Fruit fly (Drosophila melanogaster) whole organism, embryonic: ENCODE measurements around the gene dsx-c73A.
A peak's percentile ranks its signal among the peaks of the same experiment; 100 is the strongest.

ENCODE experiments used
- Atf-2 ChIP-seq: fragments of 200-800 bp; sonication (Bioruptor generic); optimal IDR thresholded peaks from 2 replicates; lab custom pipeline; 2016; ENCODE audit warnings: missing biosample characterization, missing genetic modification characterization
- B-H2 ChIP-seq: fragments of 200-800 bp; sonication (Bioruptor generic); optimal IDR thresholded peaks from 2 replicates; lab custom pipeline; 2018; ENCODE audit warnings: missing biosample characterization, mild to moderate bottlenecking, missing genetic modification characterization
- Bdp1 ChIP-seq: fragments of 200-800 bp; sonication (Bioruptor generic); optimal IDR thresholded peaks from 3 replicates; lab custom pipeline; 2016; ENCODE audit warnings: missing biosample characterization, missing genetic modification characterization
- Bgb ChIP-seq: fragments of 200-800 bp; sonication (Bioruptor generic); IDR thresholded peaks from 2 replicates; pipeline ENCODE4 v1.3.6; 2022; ENCODE audit warnings: missing biosample characterization, missing genetic modification characterization; ENCODE audit not compliant: partially characterized antibody
- CG10431 ChIP-seq: fragments of 200-800 bp; sonication (Bioruptor generic); optimal IDR thresholded peaks from 3 replicates; lab custom pipeline; 2018; ENCODE audit warnings: missing biosample characterization, mild to moderate bottlenecking, missing genetic modification characterization
- CG10654 ChIP-seq: fragments of 200-800 bp; sonication (Bioruptor generic); optimal IDR thresholded peaks from 2 replicates; lab custom pipeline; 2016; ENCODE audit warnings: missing biosample characterization, missing genetic modification characterization
- CG12744 ChIP-seq: fragments of 200-800 bp; sonication (Bioruptor generic); optimal IDR thresholded peaks from 2 replicates; lab custom pipeline; 2016; ENCODE audit warnings: missing biosample characterization, missing genetic modification characterization
- CG14860 ChIP-seq: fragments of 200-800 bp; sonication (Bioruptor generic); IDR thresholded peaks from 3 replicates; pipeline ENCODE4 v1.3.6; 2022; ENCODE audit warnings: missing biosample characterization, missing genetic modification characterization; ENCODE audit not compliant: partially characterized antibody
- CG15479 ChIP-seq: fragments of 200-800 bp; sonication (Bioruptor generic); optimal IDR thresholded peaks from 3 replicates; lab custom pipeline; 2019; ENCODE audit warnings: missing biosample characterization, mild to moderate bottlenecking, missing genetic modification characterization, moderate library complexity
- CG1602 ChIP-seq: fragments of 200-800 bp; sonication (Bioruptor generic); optimal IDR thresholded peaks from 3 replicates; lab custom pipeline; 2016; ENCODE audit warnings: missing biosample characterization, missing genetic modification characterization
- CG17328 ChIP-seq: fragments of 200-800 bp; sonication (Bioruptor generic); IDR thresholded peaks from 2 replicates; pipeline ENCODE4 v1.3.6; 2022; ENCODE audit warnings: missing biosample characterization, missing genetic modification characterization
- CG1792 ChIP-seq: fragments of 200-800 bp; sonication (Bioruptor generic); optimal IDR thresholded peaks from 2 replicates; lab custom pipeline; 2016; ENCODE audit warnings: missing biosample characterization, missing genetic modification characterization
- CG18619 ChIP-seq: fragments of 200-800 bp; sonication (Bioruptor generic); optimal IDR thresholded peaks from 3 replicates; lab custom pipeline; 2017; ENCODE audit warnings: missing biosample characterization, mild to moderate bottlenecking, missing genetic modification characterization
- CG30020 ChIP-seq: fragments of 200-800 bp; optimal IDR thresholded peaks from 2 replicates; lab custom pipeline; 2019; ENCODE audit warnings: missing biosample characterization, mild to moderate bottlenecking, missing genetic modification characterization, moderate library complexity
- CG31365 ChIP-seq: fragments of 200-800 bp; sonication (Bioruptor generic); optimal IDR thresholded peaks from 2 replicates; lab custom pipeline; 2018; ENCODE audit warnings: missing biosample characterization, mild to moderate bottlenecking, missing genetic modification characterization
- CG32772 ChIP-seq: fragments of 200-800 bp; sonication (Bioruptor generic); IDR thresholded peaks from 2 replicates; pipeline ENCODE4 v1.3.6; 2022; ENCODE audit warnings: missing biosample characterization, missing genetic modification characterization
- CG3726 ChIP-seq: fragments of 200-800 bp; sonication (Bioruptor generic); IDR thresholded peaks from 3 replicates; pipeline ENCODE4, ENCODE4 v1.3.6; 2022; ENCODE audit warnings: missing biosample characterization, missing genetic modification characterization
- CG6791 ChIP-seq: fragments of 200-800 bp; sonication (Bioruptor generic); IDR thresholded peaks from 3 replicates; pipeline ENCODE4 v1.3.6; 2022; ENCODE audit warnings: missing biosample characterization, missing genetic modification characterization; ENCODE audit not compliant: partially characterized antibody
- CG9727 ChIP-seq: fragments of 200-800 bp; sonication (Bioruptor generic); optimal IDR thresholded peaks from 3 replicates; lab custom pipeline; 2017; ENCODE audit warnings: missing biosample characterization, mild to moderate bottlenecking, missing genetic modification characterization
- CTCF ChIP-seq: fragments of 200-800 bp; sonication (Bioruptor generic); optimal IDR thresholded peaks from 2 replicates; lab custom pipeline; 2017; ENCODE audit warnings: missing biosample characterization, mild to moderate bottlenecking, missing genetic modification characterization, moderate library complexity
- CkIIα-i1 ChIP-seq: fragments of 200-800 bp; sonication (Bioruptor generic); IDR thresholded peaks from 2 replicates; pipeline ENCODE4 v1.3.6; 2022; ENCODE audit warnings: missing biosample characterization, missing genetic modification characterization
- Deaf1 ChIP-seq: fragments of 200-800 bp; optimal IDR thresholded peaks from 3 replicates; lab custom pipeline; 2019; ENCODE audit warnings: missing biosample characterization, mild to moderate bottlenecking, missing genetic modification characterization, moderate library complexity
- ERR ChIP-seq: fragments of 200-800 bp; sonication (Bioruptor generic); optimal IDR thresholded peaks from 2 replicates; lab custom pipeline; 2016; ENCODE audit warnings: missing biosample characterization, missing genetic modification characterization
- Elba2 ChIP-seq: fragments of 200-800 bp; sonication (Bioruptor generic); optimal IDR thresholded peaks from 3 replicates; lab custom pipeline; 2016; ENCODE audit warnings: missing biosample characterization, missing genetic modification characterization
- GATAe ChIP-seq: fragments of 200-800 bp; sonication (Bioruptor generic); conservative IDR thresholded peaks from 2 replicates; pipeline ENCODE4 v1.3.6; 2022; ENCODE audit warnings: missing biosample characterization, missing genetic modification characterization
- Gsc ChIP-seq: fragments of 200-800 bp; sonication (Bioruptor generic); IDR thresholded peaks from 2 replicates; pipeline ENCODE4 v1.3.6; 2022; ENCODE audit warnings: missing biosample characterization, missing genetic modification characterization
- H15 ChIP-seq: fragments of 200-800 bp; sonication (Bioruptor generic); IDR thresholded peaks from 3 replicates; pipeline ENCODE4 v1.3.6; 2022; ENCODE audit warnings: missing biosample characterization, missing genetic modification characterization
- HLHmδ ChIP-seq: fragments of 200-800 bp; sonication (Bioruptor generic); optimal IDR thresholded peaks from 2 replicates; lab custom pipeline; 2018; ENCODE audit warnings: missing biosample characterization, mild to moderate bottlenecking, missing genetic modification characterization, moderate library complexity
- Hey ChIP-seq: fragments of 200-800 bp; sonication (Bioruptor generic); optimal IDR thresholded peaks from 3 replicates; lab custom pipeline; 2018; ENCODE audit warnings: missing biosample characterization, mild to moderate bottlenecking, missing genetic modification characterization
- MESR4 ChIP-seq: fragments of 200-800 bp; sonication (Bioruptor generic); optimal IDR thresholded peaks from 2 replicates; lab custom pipeline; 2018; ENCODE audit warnings: missing biosample characterization, mild to moderate bottlenecking, missing genetic modification characterization, moderate library complexity
- Myb ChIP-seq: fragments of 200-800 bp; sonication (Bioruptor generic); optimal IDR thresholded peaks from 2 replicates; lab custom pipeline; 2016; ENCODE audit warnings: missing biosample characterization, missing genetic modification characterization
- Rfx ChIP-seq: fragments of 200-800 bp; sonication (Bioruptor generic); IDR thresholded peaks from 2 replicates; pipeline ENCODE4 v1.3.6; 2022; ENCODE audit warnings: missing biosample characterization, missing genetic modification characterization
- Ssrp ChIP-seq: fragments of 200-800 bp; sonication (Bioruptor generic); optimal IDR thresholded peaks from 2 replicates; lab custom pipeline; 2018; ENCODE audit warnings: missing biosample characterization, mild to moderate bottlenecking, missing genetic modification characterization, moderate library complexity
- abd-A ChIP-seq: fragments of 200-800 bp; sonication (Bioruptor generic); optimal IDR thresholded peaks from 3 replicates; lab custom pipeline; 2019; ENCODE audit warnings: missing biosample characterization, mild to moderate bottlenecking, missing genetic modification characterization, moderate library complexity
- chn ChIP-seq: fragments of 200-800 bp; sonication (Bioruptor generic); optimal IDR thresholded peaks from 2 replicates; lab custom pipeline; 2016; ENCODE audit warnings: missing biosample characterization, missing genetic modification characterization
- da ChIP-seq: fragments of 200-800 bp; sonication (Bioruptor generic); optimal IDR thresholded peaks from 2 replicates; lab custom pipeline; 2016; ENCODE audit warnings: missing biosample characterization, missing genetic modification characterization
- dmrt99B ChIP-seq: fragments of 200-800 bp; sonication (Bioruptor generic); optimal IDR thresholded peaks from 2 replicates; lab custom pipeline; 2018; ENCODE audit warnings: missing biosample characterization, mild to moderate bottlenecking, missing genetic modification characterization, moderate library complexity
- exex ChIP-seq: fragments of 200-800 bp; sonication (Bioruptor generic); optimal IDR thresholded peaks from 4 replicates; lab custom pipeline; 2018; ENCODE audit warnings: missing biosample characterization, mild to moderate bottlenecking, missing genetic modification characterization, moderate library complexity
- gce ChIP-seq: fragments of 200-800 bp; sonication (Bioruptor generic); IDR thresholded peaks from 3 replicates; pipeline ENCODE4 v1.3.6; 2022; ENCODE audit warnings: missing biosample characterization, missing genetic modification characterization
- h ChIP-seq: fragments of >200 bp; optimal IDR thresholded peaks from 2 replicates; lab custom pipeline; 2017
- nerfin-2 ChIP-seq: fragments of 200-800 bp; sonication (Bioruptor generic); IDR thresholded peaks from 2 replicates; pipeline ENCODE4 v1.3.6; 2022; ENCODE audit warnings: missing biosample characterization, missing genetic modification characterization; ENCODE audit not compliant: partially characterized antibody
- psq ChIP-seq: fragments of 200-800 bp; sonication (Bioruptor generic); optimal IDR thresholded peaks from 2 replicates; lab custom pipeline; 2017; ENCODE audit warnings: missing biosample characterization, missing genetic modification characterization
- pzg ChIP-seq: fragments of 200-800 bp; sonication (Bioruptor generic); optimal IDR thresholded peaks from 3 replicates; lab custom pipeline; 2018; ENCODE audit warnings: missing biosample characterization, mild to moderate bottlenecking, missing genetic modification characterization, moderate library complexity
- sc ChIP-seq, 3 experiments: fragments of >200 bp in 2 of 3; fragments of 200-800 bp in 1 of 3; sonication (Bioruptor generic) in 1 of 3; optimal IDR thresholded peaks; 2 replicates in 2 of 3; 3 replicates in 1 of 3; lab custom pipeline; 2017; ENCODE audit warnings: mild to moderate bottlenecking in 1 of 3, missing biosample characterization in 1 of 3, missing genetic modification characterization in 1 of 3, missing genetic modification reagents in 1 of 3
- tio ChIP-seq: fragments of 200-800 bp; sonication (Bioruptor generic); optimal IDR thresholded peaks from 2 replicates; lab custom pipeline; 2017; ENCODE audit warnings: missing biosample characterization, missing genetic modification characterization, inconsistent platforms
- unc-4 ChIP-seq: fragments of 200-800 bp; sonication (Bioruptor generic); IDR thresholded peaks from 2 replicates; pipeline ENCODE4 v1.3.6; 2022; ENCODE audit warnings: missing biosample characterization, missing genetic modification characterization; ENCODE audit not compliant: partially characterized antibody
- vnd ChIP-seq: fragments of 200-800 bp; sonication (Bioruptor generic); IDR thresholded peaks from 3 replicates; pipeline ENCODE4 v1.3.6; 2022; ENCODE audit warnings: missing biosample characterization, missing genetic modification characterization; ENCODE audit not compliant: partially characterized antibody
- wek ChIP-seq: fragments of 200-800 bp; sonication (Bioruptor generic); optimal IDR thresholded peaks from 3 replicates; lab custom pipeline; 2018; ENCODE audit warnings: missing biosample characterization, mild to moderate bottlenecking, missing genetic modification characterization, moderate library complexity
- z ChIP-seq: fragments of 200-800 bp; sonication (Bioruptor generic); IDR thresholded peaks from 3 replicates; pipeline ENCODE4 v1.3.6; 2022; ENCODE audit warnings: missing biosample characterization, missing genetic modification characterization
- zf30C ChIP-seq: fragments of 200-800 bp; sonication (Bioruptor generic); optimal IDR thresholded peaks from 3 replicates; lab custom pipeline; 2018; ENCODE audit warnings: missing biosample characterization, mild to moderate bottlenecking, missing genetic modification characterization

dsx-c73A gene

dm6 chr3L:16412394-16412950 lies 39.3 kb downstream of the dsx-c73A start, which contains the start of gene Serinc (continued):
- TF ChIP-seq HLHmδ (GFP tag; lab: Kevin White, UChicago) (no peak), B-H2 (GFP tag; lab: Kevin White, UChicago) (peak; percentile 59), unc-4 (peak; percentile 96), exex (peak; percentile 15), CG18619 (GFP tag; lab: Kevin White, UChicago) (peak; percentile 48), CG15479 (no peak), CG9727 (peak; percentile 68), CG17328 (no peak), CkIIα-i1 (GFP tag; lab: Robert Waterston, UW) (no peak), Ssrp (tag; lab: Kevin White, UChicago) (peak; percentile 27), Myb (GFP tag; lab: Kevin White, UChicago) (peak; percentile 73), Atf-2 (GFP tag; lab: Kevin White, UChicago) (peak; percentile 53), ERR (GFP tag; lab: Kevin White, UChicago) (no peak), CG3726 (GFP tag; lab: Robert Waterston, UW) (no peak), CG10431 (GFP tag; lab: Kevin White, UChicago) (peak; percentile 14), CG1602 (GFP tag; lab: Kevin White, UChicago) (no peak), dmrt99B (tag; lab: Kevin White, UChicago) (no peak), GATAe (GFP tag; lab: Robert Waterston, UW) (no peak), Elba2 (GFP tag; lab: Kevin White, UChicago) (no peak), da (GFP tag; lab: Kevin White, UChicago) (no peak), vnd (GFP tag; lab: Robert Waterston, UW) (peak; percentile 97), CG10654 (peak; percentile 45), Hey (tag; lab: Kevin White, UChicago) (no peak), pzg (GFP tag; lab: Kevin White, UChicago) (peak; percentile 71), Deaf1 (tag; lab: Kevin White, UChicago) (no peak), CG32772 (GFP tag; lab: Robert Waterston, UW) (peak; percentile 41; the same call in 1 of the 2 replicates), sc (optimal IDR thresholded peaks at IDR 0.05; lab: Kevin White, UChicago) (no peak), sc (GFP tag; optimal IDR thresholded peaks at IDR 0.05; lab: Kevin White, UChicago) (peak; percentile 5), CG14860 (GFP tag; lab: Robert Waterston, UW) (peak; percentile 97), z (GFP tag; lab: Robert Waterston, UW) (no peak), CG30020 (tag; lab: Kevin White, UChicago) (peak; percentile 71), psq (GFP tag; lab: Kevin White, UChicago) (peak; percentile 22), H15 (GFP tag; lab: Robert Waterston, UW) (no peak), h (lab: Kevin White, UChicago) (no peak), Bdp1 (GFP tag; lab: Kevin White, UChicago) (peak; percentile 49), CG6791 (GFP tag; lab: Robert Waterston, UW) (peak; percentile 96), nerfin-2 (GFP tag; lab: Robert Waterston, UW) (peak; percentile 90), CG12744 (GFP tag; lab: Kevin White, UChicago) (no peak), Bgb (peak; percentile 98), chn (GFP tag; lab: Kevin White, UChicago) (peak; percentile 58), Gsc (GFP tag; lab: Robert Waterston, UW) (no peak), zf30C (GFP tag; lab: Kevin White, UChicago) (no peak), gce (no peak), Rfx (GFP tag; lab: Robert Waterston, UW) (0 out of 2 replicates have a peak, but pooled peaks have one; percentile 71), abd-A (tag; lab: Kevin White, UChicago) (no peak), CTCF (GFP tag; lab: Kevin White, UChicago) (peak; percentile 97), CG1792 (peak; percentile 43), MESR4 (GFP tag; lab: Kevin White, UChicago) (peak; percentile 73), CG31365 (tag; lab: Kevin White, UChicago) (peak; percentile 75), wek (GFP tag; lab: Kevin White, UChicago) (peak; percentile 6), tio (GFP tag; lab: Kevin White, UChicago) (no peak)
